Fruit fly (Drosophila melanogaster): ENCODE results near the gene JhI-21.

The JhI-21 gene

dm6 chr2L:12075850-12076249 is 20.0 kb upstream of the JhI-21 start, which contains the start of gene CG14947 (continued):
- TF ChIP-seq kay (GFP tag; optimal IDR thresholded peaks at IDR 0.05) (no peak), CG1602 (GFP tag; optimal IDR thresholded peaks at IDR 0.05) (no peak), Dref (GFP tag; IDR thresholded peaks at IDR 0.05) (no peak), CG14667 (GFP tag; IDR thresholded peaks at IDR 0.05) (no peak), pho (GFP tag; optimal IDR thresholded peaks at IDR 0.05) (no peak), CG33213 (GFP tag; optimal IDR thresholded peaks at IDR 0.05) (no peak), row (GFP tag; IDR thresholded peaks at IDR 0.05) (peak; percentile 36; the same call in 1 of the 3 replicates), gsb-n (tag; optimal IDR thresholded peaks at IDR 0.05) (peak; percentile 27), lmd (GFP tag; IDR thresholded peaks at IDR 0.05) (no peak), crol (GFP tag; IDR thresholded peaks at IDR 0.05) (peak; percentile 18; the same call in 1 of the 2 replicates), CG6689 (GFP tag; IDR thresholded peaks at IDR 0.05) (0 out of 2 replicates have a peak, but pooled peaks have one; percentile 27), fd64A (GFP tag; optimal IDR thresholded peaks at IDR 0.05) (peak; percentile 19), Abd-B (GFP tag; optimal IDR thresholded peaks at IDR 0.05) (no peak), prd (optimal IDR thresholded peaks at IDR 0.05) (no peak), prd (GFP tag; IDR thresholded peaks at IDR 0.05) (peak; percentile 63; the same call in 1 of the 3 replicates), CG1233 (GFP tag; optimal IDR thresholded peaks at IDR 0.05) (peak; percentile 42), tgo (GFP tag; IDR thresholded peaks at IDR 0.05) (0 out of 3 replicates have a peak, but pooled peaks have one; percentile 14), CG32772 (GFP tag; IDR thresholded peaks at IDR 0.05) (0 out of 2 replicates have a peak, but pooled peaks have one; percentile 17), Xbp1 (GFP tag; optimal IDR thresholded peaks at IDR 0.05) (peak; percentile 13), CG4707 (GFP tag; optimal IDR thresholded peaks at IDR 0.05) (no peak), Elba2 (GFP tag; optimal IDR thresholded peaks at IDR 0.05) (peak; percentile 57), ewg (GFP tag; optimal IDR thresholded peaks at IDR 0.05) (no peak), zen (tag; optimal IDR thresholded peaks at IDR 0.05) (peak; percentile 30), Atf3 (GFP tag; optimal IDR thresholded peaks at IDR 0.05) (no peak), phol (tag; optimal IDR thresholded peaks at IDR 0.05) (peak; percentile 9), CG7786 (GFP tag; optimal IDR thresholded peaks at IDR 0.05) (no peak), gcm2 (GFP tag; optimal IDR thresholded peaks at IDR 0.05) (no peak), CG2120 (GFP tag; optimal IDR thresholded peaks at IDR 0.05) (no peak), gce (GFP tag; IDR thresholded peaks at IDR 0.05) (0 out of 3 replicates have a peak, but pooled peaks have one; percentile 18), CG11723 (GFP tag; optimal IDR thresholded peaks at IDR 0.05) (no peak), Camta (GFP tag; optimal IDR thresholded peaks at IDR 0.05) (no peak), lola (GFP tag; optimal IDR thresholded peaks at IDR 0.05) (no peak), Ada2b (GFP tag; IDR thresholded peaks at IDR 0.05) (no peak), lov (optimal IDR thresholded peaks at IDR 0.05) (no peak), lov (GFP tag; IDR thresholded peaks at IDR 0.05) (0 out of 3 replicates have a peak, but pooled peaks have one; percentile 63), stwl (tag; optimal IDR thresholded peaks at IDR 0.05) (peak; percentile 17), BEAF-32 (GFP tag; optimal IDR thresholded peaks at IDR 0.05) (no peak), Hmx (GFP tag; optimal IDR thresholded peaks at IDR 0.05) (no peak), Med (GFP tag) (peak; percentile 72), kni (GFP tag; optimal IDR thresholded peaks at IDR 0.05) (no peak), CG10147 (GFP tag; optimal IDR thresholded peaks at IDR 0.05) (no peak), tin (GFP tag; optimal IDR thresholded peaks at IDR 0.05) (no peak), CG6813 (GFP tag; optimal IDR thresholded peaks at IDR 0.05) (peak; percentile 30), zen2 (GFP tag; IDR thresholded peaks at IDR 0.05; ENCODE audit: partially characterized antibody) (no peak), CG9727 (GFP tag; optimal IDR thresholded peaks at IDR 0.05) (peak; percentile 29), CG15011 (GFP tag; optimal IDR thresholded peaks at IDR 0.05) (no peak), D19A (tag; optimal IDR thresholded peaks at IDR 0.05) (peak; percentile 88), nerfin-1 (tag; optimal IDR thresholded peaks at IDR 0.05) (peak; percentile 17), pb (GFP tag; optimal IDR thresholded peaks at IDR 0.05) (no peak), Lpt (GFP tag; optimal IDR thresholded peaks at IDR 0.05) (no peak), HLHmδ (GFP tag; optimal IDR thresholded peaks at IDR 0.05) (peak; percentile 59)
